Worm (Caenorhabditis elegans) whole organism, L1 larva: Measurements from ENCODE around the gene gpr-1.

Source experiments
- jun-1 ChIP-seq: fragments of 150-350 bp; optimal IDR thresholded peaks from 2 replicates; lab custom pipeline; 2014; ENCODE audit warnings: missing biosample characterization, missing genetic modification reagents, missing genetic modification characterization
- lsy-2 ChIP-seq, 2 experiments: fragments of 150-350 bp; optimal IDR thresholded peaks; 2 replicates each; lab custom pipeline; 2014; ENCODE audit warnings: missing biosample characterization in 2 of 2, missing genetic modification characterization in 2 of 2
- mdl-1 ChIP-seq, 2 experiments: fragments of 150-350 bp; optimal IDR thresholded peaks; 2 replicates each; lab custom pipeline; 2014 to 2017; ENCODE audit warnings: missing biosample characterization in 2 of 2, missing genetic modification characterization in 2 of 2, inconsistent platforms in 1 of 2
- nhr-28 ChIP-seq: fragments of 150-350 bp; optimal IDR thresholded peaks from 2 replicates; lab custom pipeline; 2014; ENCODE audit warnings: missing biosample characterization, missing genetic modification characterization
- nhr-47 ChIP-seq: sonication (generic microtip); optimal IDR thresholded peaks from 2 replicates; lab custom pipeline; 2016; ENCODE audit warnings: mild to moderate bottlenecking, missing genetic modification characterization, moderate library complexity, missing compliant biosample characterization
- unc-62 ChIP-seq: fragments of 150-350 bp; optimal IDR thresholded peaks from 2 replicates; lab custom pipeline; 2014; ENCODE audit warnings: missing biosample characterization, missing genetic modification reagents, missing genetic modification characterization

- no peak for TF ChIP-seq unc-62 (GFP tag; lab: Kevin White, UChicago)
- TF ChIP-seq mdl-1 (tag; optimal IDR thresholded peaks at IDR 0.05; lab: Kevin White, UChicago) = no peak
- TF ChIP-seq jun-1 (tag; lab: Kevin White, UChicago) = no peak
- peak; percentile 29 to 52 for TF ChIP-seq lsy-2 (tag; optimal IDR thresholded peaks at IDR 0.05; lab: Kevin White, UChicago)
- TF ChIP-seq nhr-47 (tag; lab: Kevin White, UChicago) = no peak
- no peak for TF ChIP-seq nhr-28
Measured at ce11 chrIII:8628405-8628982, at the start of gene gpr-1, which contains the start of gene polk-1.
